Worm (Caenorhabditis elegans): ENCODE data around the gene C36E6.2.

DNA sequence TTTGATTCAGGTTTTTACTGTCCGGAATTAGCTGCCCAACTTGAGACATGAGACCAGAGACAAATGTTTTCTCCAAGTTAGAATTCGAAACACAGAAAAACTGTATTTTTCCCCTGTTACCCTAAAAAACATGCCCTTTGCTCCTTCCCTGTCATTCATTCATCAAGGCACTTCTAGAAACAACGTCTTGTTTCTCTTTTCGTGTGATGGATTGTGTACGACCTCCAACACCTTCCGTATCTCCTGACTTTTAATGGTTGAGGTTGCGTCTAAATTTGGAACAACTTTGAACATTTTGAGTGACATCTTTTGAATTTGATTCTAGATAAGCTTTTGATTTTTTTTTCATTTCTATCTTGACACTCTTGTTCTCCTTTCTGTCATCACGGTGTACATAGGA, 28.9 kb upstream of the C36E6.2 start:
- TF ChIP-seq snpc-4 (GFP tag; optimal IDR thresholded peaks at IDR 0.05) (no peak), snpc-4 (tag; optimal IDR thresholded peaks at IDR 0.05) (no peak), dpl-1 (GFP tag; optimal IDR thresholded peaks at IDR 0.05) (no peak), ekl-4 (GFP tag; IDR thresholded peaks at IDR 0.05) (no peak), somi-1 (GFP tag; optimal IDR thresholded peaks at IDR 0.05) (no peak), ccch-3 (GFP tag; optimal IDR thresholded peaks at IDR 0.05) (no peak), ZK185.1 (tag; optimal IDR thresholded peaks at IDR 0.05; ENCODE audit: poor library complexity, severe bottlenecking) (no peak), lag-1 (GFP tag; IDR thresholded peaks at IDR 0.05) (no peak), tbx-9 (tag; optimal IDR thresholded peaks at IDR 0.05; ENCODE audit: borderline replicate concordance) (no peak), K11D2.4 (GFP tag; IDR thresholded peaks at IDR 0.05) (no peak), snpc-1.1 (tag; optimal IDR thresholded peaks at IDR 0.05; ENCODE audit: insufficient read depth) (no peak)

Measured in whole organism, young adult.